Worm (Caenorhabditis elegans): ENCODE measurements around the gene rpn-7.
A peak's percentile ranks its signal among the peaks of the same experiment; 100 is the strongest.

The rpn-7 gene

ce11 chrIV:9299145-9299544, 17.3 kb upstream of the rpn-7 start, which contains the start of gene F49C12.2 (continued):
- TF ChIP-seq spr-3 (GFP tag; optimal IDR thresholded peaks at IDR 0.05) (no peak), rbr-2 (tag; optimal IDR thresholded peaks at IDR 0.05) (no peak)

ce11 chrIV:9300127-9300526, 16.3 kb upstream of the rpn-7 start, which contains the start of gene F49C12.3:
Gene F49C12.3 (plus strand): TSS chrIV:9300427.
- TF ChIP-seq nhr-6 (tag; optimal IDR thresholded peaks at IDR 0.05) = no peak

ce11 chrIV:9303994-9304393, 12.4 kb upstream of the rpn-7 start, which contains the start of gene F49C12.4:
Gene F49C12.4 (minus strand): TSS chrIV:9304094.
- TF ChIP-seq mxl-2 (GFP tag; conservative IDR thresholded peaks at IDR 0.05) (no peak), lin-13 (GFP tag; optimal IDR thresholded peaks at IDR 0.05) (no peak), nhr-10 (tag; optimal IDR thresholded peaks at IDR 0.05) (no peak), ztf-11 (tag; optimal IDR thresholded peaks at IDR 0.05) (no peak), daf-8 (GFP tag; IDR thresholded peaks at IDR 0.05) (no peak), zfp-3 (GFP tag; conservative IDR thresholded peaks at IDR 0.05) (no peak), lin-15B (tag; optimal IDR thresholded peaks at IDR 0.05) (no peak), nhr-28 (tag; optimal IDR thresholded peaks at IDR 0.05) (no peak), nhr-41 (GFP tag; IDR thresholded peaks at IDR 0.05) (no peak), ceh-62 (tag; optimal IDR thresholded peaks at IDR 0.05) (no peak)

ce11 chrIV:9304617-9305016, 11.8 kb upstream of the rpn-7 start, which contains the start of gene F49C12.5:
Gene F49C12.5 (plus strand): TSS chrIV:9304917.
- TF ChIP-seq Y75B8A.6 (GFP tag; IDR thresholded peaks at IDR 0.05) = no peak
- no peak for TF ChIP-seq ceh-82 (tag; optimal IDR thresholded peaks at IDR 0.05)
- no peak for TF ChIP-seq hmg-1.1 (GFP tag; IDR thresholded peaks at IDR 0.05)
- TF ChIP-seq set-16 (GFP tag; IDR thresholded peaks at IDR 0.05) = no peak
- no peak for TF ChIP-seq rbr-2 (tag; optimal IDR thresholded peaks at IDR 0.05)
- no peak for TF ChIP-seq nhr-11 (tag; optimal IDR thresholded peaks at IDR 0.05)
- TF ChIP-seq gei-8 (GFP tag; optimal IDR thresholded peaks at IDR 0.05) = no peak
- no peak for TF ChIP-seq unc-62 (GFP tag; optimal IDR thresholded peaks at IDR 0.05 in 1 of 2)
- TF ChIP-seq unc-62 (tag; optimal IDR thresholded peaks at IDR 0.05) = no peak
- no peak for TF ChIP-seq saeg-2 (GFP tag; IDR thresholded peaks at IDR 0.05)
- no peak for TF ChIP-seq ceh-20 (GFP tag; IDR thresholded peaks at IDR 0.05)
- no peak for TF ChIP-seq snpc-1.2 (GFP tag; IDR thresholded peaks at IDR 0.05)
- TF ChIP-seq mes-2 (tag; optimal IDR thresholded peaks at IDR 0.05; ENCODE audit: poor library complexity, severe bottlenecking) = no peak

ce11 chrIV:9308975-9309374, 7.5 kb upstream of the rpn-7 start, which contains the start of gene F49C12.6:
Gene F49C12.6 (minus strand): TSS chrIV:9309075.
- TF ChIP-seq unc-39 (tag; optimal IDR thresholded peaks at IDR 0.05) (no peak), Y48G9A.11 (GFP tag; IDR thresholded peaks at IDR 0.05) (no peak), dmd-8 (GFP tag; IDR thresholded peaks at IDR 0.05) (no peak), mep-1 (tag; optimal IDR thresholded peaks at IDR 0.05) (no peak), hmg-1.1 (GFP tag; IDR thresholded peaks at IDR 0.05) (no peak)

- TF ChIP-seq php-3 (GFP tag; IDR thresholded peaks at IDR 0.05) (0 out of 2 replicates have a peak, but pooled peaks have one; percentile 32), zfp-2 (tag; optimal IDR thresholded peaks at IDR 0.05) (no peak), duxl-1 (tag; optimal IDR thresholded peaks at IDR 0.05; ENCODE audit: poor library complexity) (no peak), hlh-11 (tag; optimal IDR thresholded peaks at IDR 0.05) (peak; percentile 57), ceh-28 (tag; optimal IDR thresholded peaks at IDR 0.05) (no peak), aha-1 (tag) (peak; percentile 91), mdl-1 (tag; optimal IDR thresholded peaks at IDR 0.05) (peak in 1 of 2 experiments; percentile 43), gei-8 (GFP tag; optimal IDR thresholded peaks at IDR 0.05) (no peak), nhr-77 (tag; optimal IDR thresholded peaks at IDR 0.05) (peak; percentile 74), lin-1 (GFP tag; IDR thresholded peaks at IDR 0.05) (peak; percentile 20; the same call in 1 of the 2 replicates), daf-16 (GFP tag; optimal IDR thresholded peaks at IDR 0.05) (no peak), daf-16 (tag; optimal IDR thresholded peaks at IDR 0.05) (peak; percentile 62), ceh-20 (GFP tag; IDR thresholded peaks at IDR 0.05) (no peak), vab-7 (GFP tag; IDR thresholded peaks at IDR 0.05) (no peak), nhr-41 (GFP tag; IDR thresholded peaks at IDR 0.05) (no peak), ceh-32 (tag; optimal IDR thresholded peaks at IDR 0.05; ENCODE audit: poor library complexity) (no peak), T20F7.1 (GFP tag; optimal IDR thresholded peaks at IDR 0.05) (peak; percentile 13)
These were observed 5.4 kb upstream of the rpn-7 start for ce11 chrIV:9310935-9311566.

All from whole organism, L4 larva.